Worm (Caenorhabditis elegans): ENCODE measurements around the gene F39H12.3.

Gene F39H12.3

ce11 chrX:827502-827901 is 13.8 kb downstream of the F39H12.3 start:
- TF ChIP-seq T22C8.4 (GFP tag; IDR thresholded peaks at IDR 0.05): no peak
- peak; percentile 52 for TF ChIP-seq cog-1 (tag; optimal IDR thresholded peaks at IDR 0.05)
- TF ChIP-seq ref-1 (GFP tag; conservative IDR thresholded peaks at IDR 0.05): no peak

- no peak for TF ChIP-seq ref-1 (GFP tag; conservative IDR thresholded peaks at IDR 0.05)
- peak; percentile 67 for TF ChIP-seq T22C8.4 (GFP tag; IDR thresholded peaks at IDR 0.05)
Measured at ce11 chrX:825924-826323, 15.4 kb downstream of the F39H12.3 start.

- no peak for TF ChIP-seq flt-1 (GFP tag; IDR thresholded peaks at IDR 0.05)
- TF ChIP-seq cog-1 (tag; optimal IDR thresholded peaks at IDR 0.05): no peak
- no peak for TF ChIP-seq med-1 (GFP tag; optimal IDR thresholded peaks at IDR 0.05; ENCODE audit: insufficient read depth)
- TF ChIP-seq ztf-23 (GFP tag; IDR thresholded peaks at IDR 0.05): no peak
- TF ChIP-seq tab-1 (GFP tag; IDR thresholded peaks at IDR 0.05): no peak
- no peak for TF ChIP-seq T22C8.4 (GFP tag; IDR thresholded peaks at IDR 0.05)
- TF ChIP-seq ref-1 (GFP tag; conservative IDR thresholded peaks at IDR 0.05): no peak
- no peak for TF ChIP-seq klf-2 (GFP tag; conservative IDR thresholded peaks at IDR 0.05)
- TF ChIP-seq ztf-29 (GFP tag; IDR thresholded peaks at IDR 0.05): no peak
Measured at ce11 chrX:825375-825774, 15.9 kb downstream of the F39H12.3 start, which contains the start of gene daf-3. TSS of gene daf-3 (minus strand) at chrX:825475.

- TF ChIP-seq flt-1 (GFP tag; IDR thresholded peaks at IDR 0.05): no peak
- no peak for TF ChIP-seq cog-1 (tag; optimal IDR thresholded peaks at IDR 0.05)
Measured at ce11 chrX:823736-824135, 17.6 kb downstream of the F39H12.3 start.

ce11 chrX:817984-818383 is 23.3 kb downstream of the F39H12.3 start:
- TF ChIP-seq ref-1 (GFP tag; conservative IDR thresholded peaks at IDR 0.05): no peak
- TF ChIP-seq tab-1 (GFP tag; IDR thresholded peaks at IDR 0.05): no peak
- no peak for TF ChIP-seq T22C8.4 (GFP tag; IDR thresholded peaks at IDR 0.05)
- no peak for TF ChIP-seq klf-2 (GFP tag; conservative IDR thresholded peaks at IDR 0.05)
- no peak for TF ChIP-seq ztf-29 (GFP tag; IDR thresholded peaks at IDR 0.05)
- no peak for TF ChIP-seq ztf-23 (GFP tag; IDR thresholded peaks at IDR 0.05)
- TF ChIP-seq cog-1 (tag; optimal IDR thresholded peaks at IDR 0.05): no peak
- no peak for TF ChIP-seq med-1 (GFP tag; optimal IDR thresholded peaks at IDR 0.05; ENCODE audit: insufficient read depth)
- no peak for TF ChIP-seq flt-1 (GFP tag; IDR thresholded peaks at IDR 0.05)

- TF ChIP-seq ref-1 (GFP tag; conservative IDR thresholded peaks at IDR 0.05) (no peak), T22C8.4 (GFP tag; IDR thresholded peaks at IDR 0.05) (no peak)
Measured at ce11 chrX:815929-816328, 25.4 kb downstream of the F39H12.3 start, which contains the start of gene ifd-2. TSS of gene ifd-2 (minus strand) at chrX:815929.

- TF ChIP-seq cog-1 (tag; optimal IDR thresholded peaks at IDR 0.05) (no peak), ztf-29 (GFP tag; IDR thresholded peaks at IDR 0.05) (no peak), ztf-23 (GFP tag; IDR thresholded peaks at IDR 0.05) (no peak), med-1 (GFP tag; optimal IDR thresholded peaks at IDR 0.05; ENCODE audit: insufficient read depth) (no peak), ref-1 (GFP tag; conservative IDR thresholded peaks at IDR 0.05) (no peak), klf-2 (GFP tag; conservative IDR thresholded peaks at IDR 0.05) (no peak), flt-1 (GFP tag; IDR thresholded peaks at IDR 0.05) (no peak), tab-1 (GFP tag; IDR thresholded peaks at IDR 0.05) (no peak)
Measured at ce11 chrX:813063-813462, 28.2 kb downstream of the F39H12.3 start, which contains the start of gene F25E2.3. TSS of gene F25E2.3 (minus strand) at chrX:813163.

ce11 chrX:812264-812663 is 29.0 kb downstream of the F39H12.3 start:
- no peak for TF ChIP-seq ztf-23 (GFP tag; IDR thresholded peaks at IDR 0.05)
- no peak for TF ChIP-seq klf-2 (GFP tag; conservative IDR thresholded peaks at IDR 0.05)
- no peak for TF ChIP-seq flt-1 (GFP tag; IDR thresholded peaks at IDR 0.05)
- no peak for TF ChIP-seq ref-1 (GFP tag; conservative IDR thresholded peaks at IDR 0.05)
- no peak for TF ChIP-seq ztf-29 (GFP tag; IDR thresholded peaks at IDR 0.05)
- TF ChIP-seq med-1 (GFP tag; optimal IDR thresholded peaks at IDR 0.05; ENCODE audit: insufficient read depth): no peak
- TF ChIP-seq tab-1 (GFP tag; IDR thresholded peaks at IDR 0.05): no peak
- no peak for TF ChIP-seq T22C8.4 (GFP tag; IDR thresholded peaks at IDR 0.05)

ce11 chrX:810694-811093 is 30.6 kb downstream of the F39H12.3 start, which contains the start of gene F25E2.2:
TSS of gene F25E2.2 (minus strand) at chrX:810794.
- TF ChIP-seq med-1 (GFP tag; optimal IDR thresholded peaks at IDR 0.05; ENCODE audit: insufficient read depth) (no peak), cog-1 (tag; optimal IDR thresholded peaks at IDR 0.05) (no peak), flt-1 (GFP tag; IDR thresholded peaks at IDR 0.05) (no peak), ztf-29 (GFP tag; IDR thresholded peaks at IDR 0.05) (no peak), ztf-23 (GFP tag; IDR thresholded peaks at IDR 0.05) (no peak), klf-2 (GFP tag; conservative IDR thresholded peaks at IDR 0.05) (no peak), T22C8.4 (GFP tag; IDR thresholded peaks at IDR 0.05) (no peak), ref-1 (GFP tag; conservative IDR thresholded peaks at IDR 0.05) (no peak), tab-1 (GFP tag; IDR thresholded peaks at IDR 0.05) (no peak)

- TF ChIP-seq ztf-29 (GFP tag; IDR thresholded peaks at IDR 0.05) (peak; percentile 73), klf-2 (GFP tag; conservative IDR thresholded peaks at IDR 0.05) (peak; percentile 87), ztf-23 (GFP tag; IDR thresholded peaks at IDR 0.05) (peak; percentile 85), cog-1 (tag; optimal IDR thresholded peaks at IDR 0.05) (peak; percentile 98), flt-1 (GFP tag; IDR thresholded peaks at IDR 0.05) (peak; percentile 87), tab-1 (GFP tag; IDR thresholded peaks at IDR 0.05) (peak; percentile 83), med-1 (GFP tag; optimal IDR thresholded peaks at IDR 0.05; ENCODE audit: insufficient read depth) (peak; percentile 57), T22C8.4 (GFP tag; IDR thresholded peaks at IDR 0.05) (no peak), ref-1 (GFP tag; conservative IDR thresholded peaks at IDR 0.05) (0 out of 2 replicates have a peak, but pooled peaks have one; percentile 16)
Measured at ce11 chrX:806515-806914, 34.8 kb downstream of the F39H12.3 start.

ce11 chrX:802478-802877 is 38.8 kb downstream of the F39H12.3 start, which contains the start of gene gtr-1:
TSS of gene gtr-1 (plus strand) at chrX:802778.
- TF ChIP-seq cog-1 (tag; optimal IDR thresholded peaks at IDR 0.05): no peak
- TF ChIP-seq flt-1 (GFP tag; IDR thresholded peaks at IDR 0.05): no peak
- no peak for TF ChIP-seq T22C8.4 (GFP tag; IDR thresholded peaks at IDR 0.05)
- TF ChIP-seq klf-2 (GFP tag; conservative IDR thresholded peaks at IDR 0.05): no peak
- no peak for TF ChIP-seq ztf-29 (GFP tag; IDR thresholded peaks at IDR 0.05)
